Worm (Caenorhabditis elegans) whole organism, late embryonic: Measurements from ENCODE around the gene mcm-10.

Experiments used
- C08G9.2 ChIP-seq: sonication (generic microtip); optimal IDR thresholded peaks from 2 replicates; lab custom pipeline; 2016; ENCODE audit warnings: mild to moderate bottlenecking, missing genetic modification characterization, moderate library complexity, missing compliant biosample characterization
- C38D4.7 ChIP-seq: fragments of 200-800 bp; sonication (Bioruptor generic); optimal IDR thresholded peaks from 2 replicates; lab custom pipeline; 2018; ENCODE audit warnings: mild to moderate bottlenecking, missing genetic modification characterization, moderate library complexity, missing compliant biosample characterization
- K02D7.2 ChIP-seq: sonication (generic microtip); optimal IDR thresholded peaks from 2 replicates; lab custom pipeline; 2017; ENCODE audit warnings: mild to moderate bottlenecking, missing genetic modification characterization, missing compliant biosample characterization
- K09A11.1 ChIP-seq: sonication (generic microtip); optimal IDR thresholded peaks from 2 replicates; lab custom pipeline; 2017; ENCODE audit warnings: antibody characterized with exemption, mild to moderate bottlenecking, missing genetic modification characterization, missing compliant biosample characterization; ENCODE audit not compliant: insufficient read depth
- T23F11.4 ChIP-seq: fragments of 200-800 bp; sonication (Bioruptor generic); optimal IDR thresholded peaks from 2 replicates; lab custom pipeline; 2018; ENCODE audit warnings: mild to moderate bottlenecking, missing genetic modification characterization, missing compliant biosample characterization
- Y22D7AL.16 ChIP-seq: sonication (generic microtip); optimal IDR thresholded peaks from 2 replicates; lab custom pipeline; 2016; ENCODE audit warnings: missing genetic modification characterization, missing compliant biosample characterization
- ahr-1 ChIP-seq: sonication (generic microtip); optimal IDR thresholded peaks from 2 replicates; lab custom pipeline; 2016; ENCODE audit warnings: missing genetic modification characterization, missing compliant biosample characterization
- ama-1 ChIP-seq: fragments of 150-350 bp; optimal IDR thresholded peaks from 2 replicates; lab custom pipeline; 2014
- ceh-14 ChIP-seq: sonication (generic microtip); optimal IDR thresholded peaks from 2 replicates; lab custom pipeline; 2016; ENCODE audit warnings: missing genotype, missing genetic modification characterization, missing compliant biosample characterization
- ceh-18 ChIP-seq: sonication (generic microtip); optimal IDR thresholded peaks from 2 replicates; lab custom pipeline; 2016; ENCODE audit warnings: missing genetic modification characterization, missing compliant biosample characterization
- ceh-2 ChIP-seq: sonication (generic microtip); optimal IDR thresholded peaks from 2 replicates; lab custom pipeline; 2016; ENCODE audit warnings: missing genotype, missing genetic modification characterization, missing compliant biosample characterization
- ceh-24 ChIP-seq: sonication (generic microtip); optimal IDR thresholded peaks from 2 replicates; lab custom pipeline; 2016; ENCODE audit warnings: mild to moderate bottlenecking, missing genetic modification characterization, missing compliant biosample characterization
- ceh-30 ChIP-seq: fragments of 150-350 bp; optimal IDR thresholded peaks from 2 replicates; lab custom pipeline; 2014; ENCODE audit warnings: missing biosample characterization, missing genetic modification characterization
- ceh-31 ChIP-seq: sonication (generic microtip); optimal IDR thresholded peaks from 2 replicates; lab custom pipeline; 2016; ENCODE audit warnings: missing genetic modification characterization, missing compliant biosample characterization
- ceh-34 ChIP-seq: sonication (generic microtip); optimal IDR thresholded peaks from 2 replicates; lab custom pipeline; 2016; ENCODE audit warnings: mild to moderate bottlenecking, missing genetic modification characterization, missing compliant biosample characterization
- ceh-6 ChIP-seq: fragments of 200-800 bp; sonication (Bioruptor generic); optimal IDR thresholded peaks from 2 replicates; lab custom pipeline; 2018; ENCODE audit warnings: mild to moderate bottlenecking, missing genetic modification characterization, missing compliant biosample characterization
- che-1 ChIP-seq: sonication (generic microtip); optimal IDR thresholded peaks from 2 replicates; lab custom pipeline; 2016; ENCODE audit warnings: mild to moderate bottlenecking, missing genetic modification characterization, missing compliant biosample characterization
- dmd-4 ChIP-seq: sonication (generic microtip); optimal IDR thresholded peaks from 2 replicates; lab custom pipeline; 2016; ENCODE audit warnings: borderline replicate concordance, missing genetic modification characterization, missing compliant biosample characterization
- dve-1 ChIP-seq: sonication (generic microtip); optimal IDR thresholded peaks from 2 replicates; lab custom pipeline; 2017; ENCODE audit warnings: antibody characterized with exemption, mild to moderate bottlenecking, missing genetic modification characterization, missing compliant biosample characterization
- elt-2 ChIP-seq: sonication (generic microtip); optimal IDR thresholded peaks from 2 replicates; lab custom pipeline; 2016; ENCODE audit warnings: missing genetic modification reagents, missing genetic modification characterization, missing compliant biosample characterization
- elt-4 ChIP-seq: sonication (generic microtip); optimal IDR thresholded peaks from 2 replicates; lab custom pipeline; 2016; ENCODE audit warnings: missing genetic modification characterization, missing compliant biosample characterization
- ets-4 ChIP-seq: sonication (generic microtip); optimal IDR thresholded peaks from 2 replicates; lab custom pipeline; 2016; ENCODE audit warnings: missing genetic modification characterization, missing compliant biosample characterization
- eyg-1 ChIP-seq: sonication (generic microtip); optimal IDR thresholded peaks from 2 replicates; lab custom pipeline; 2016; ENCODE audit warnings: missing genotype, missing genetic modification characterization, missing compliant biosample characterization
- fax-1 ChIP-seq: sonication (generic microtip); optimal IDR thresholded peaks from 2 replicates; lab custom pipeline; 2016; ENCODE audit warnings: missing genotype, missing genetic modification characterization, missing compliant biosample characterization
- fkh-10 ChIP-seq: fragments of 150-350 bp; optimal IDR thresholded peaks from 2 replicates; lab custom pipeline; 2014; ENCODE audit warnings: missing biosample characterization, missing genetic modification reagents, missing genetic modification characterization
- fkh-6 ChIP-seq: sonication (generic microtip); optimal IDR thresholded peaks from 2 replicates; lab custom pipeline; 2016; ENCODE audit warnings: missing genetic modification characterization, missing compliant biosample characterization
- gmeb-2 ChIP-seq: sonication (generic microtip); optimal IDR thresholded peaks from 2 replicates; lab custom pipeline; 2016; ENCODE audit warnings: missing genetic modification characterization, inconsistent platforms, missing compliant biosample characterization
- hlh-13 ChIP-seq: fragments of 200-800 bp; sonication (Bioruptor generic); optimal IDR thresholded peaks from 2 replicates; lab custom pipeline; 2018; ENCODE audit warnings: mild to moderate bottlenecking, missing genetic modification characterization, missing compliant biosample characterization
- hlh-15 ChIP-seq: sonication (generic microtip); optimal IDR thresholded peaks from 2 replicates; lab custom pipeline; 2016; ENCODE audit warnings: missing genetic modification characterization, missing compliant biosample characterization
- hlh-6 ChIP-seq: sonication (generic microtip); optimal IDR thresholded peaks from 2 replicates; lab custom pipeline; 2016; ENCODE audit warnings: missing genotype, missing genetic modification characterization, missing compliant biosample characterization
- hlh-8 ChIP-seq: sonication (generic microtip); optimal IDR thresholded peaks from 2 replicates; lab custom pipeline; 2016; ENCODE audit warnings: missing genotype, missing genetic modification characterization, missing compliant biosample characterization
- lim-6 ChIP-seq: sonication (generic microtip); optimal IDR thresholded peaks from 2 replicates; lab custom pipeline; 2016; ENCODE audit warnings: missing genetic modification characterization, missing compliant biosample characterization
- lin-11 ChIP-seq: fragments of 200-800 bp; sonication (Bioruptor generic); optimal IDR thresholded peaks from 2 replicates; lab custom pipeline; 2018; ENCODE audit warnings: mild to moderate bottlenecking, missing genetic modification characterization, missing compliant biosample characterization
- madf-2 ChIP-seq: sonication (generic microtip); optimal IDR thresholded peaks from 2 replicates; lab custom pipeline; 2017; ENCODE audit warnings: missing genetic modification characterization, missing compliant biosample characterization
- nhr-11 ChIP-seq: fragments of 150-350 bp; optimal IDR thresholded peaks from 2 replicates; lab custom pipeline; 2014; ENCODE audit warnings: missing biosample characterization, missing genetic modification characterization
- nhr-232 ChIP-seq: sonication (generic microtip); optimal IDR thresholded peaks from 2 replicates; lab custom pipeline; 2016; ENCODE audit warnings: missing genetic modification characterization, missing compliant biosample characterization
- npax-4 ChIP-seq: sonication (generic microtip); optimal IDR thresholded peaks from 2 replicates; lab custom pipeline; 2016; ENCODE audit warnings: missing genetic modification characterization, missing compliant biosample characterization
- pat-9 ChIP-seq: fragments of 200-800 bp; sonication (Bioruptor generic); optimal IDR thresholded peaks from 2 replicates; lab custom pipeline; 2018; ENCODE audit warnings: mild to moderate bottlenecking, missing genetic modification characterization, moderate library complexity, missing compliant biosample characterization
- pax-1 ChIP-seq: fragments of 150-350 bp; optimal IDR thresholded peaks from 2 replicates; lab custom pipeline; 2014; ENCODE audit warnings: missing biosample characterization, missing genetic modification characterization
- pha-2 ChIP-seq: sonication (generic microtip); optimal IDR thresholded peaks from 2 replicates; lab custom pipeline; 2017; ENCODE audit warnings: mild to moderate bottlenecking, missing genetic modification characterization, missing compliant biosample characterization
- pha-4 ChIP-seq: fragments of 150-350 bp; optimal IDR thresholded peaks from 2 replicates; lab custom pipeline; 2018; ENCODE audit warnings: missing biosample characterization, missing genetic modification reagents, missing genetic modification characterization
- pros-1 ChIP-seq: fragments of 150-350 bp; optimal IDR thresholded peaks from 2 replicates; lab custom pipeline; 2014; ENCODE audit warnings: missing biosample characterization, missing genetic modification reagents, missing genetic modification characterization
- ref-2 ChIP-seq: sonication (generic microtip); optimal IDR thresholded peaks from 2 replicates; lab custom pipeline; 2016; ENCODE audit warnings: missing genetic modification characterization, missing compliant biosample characterization
- rnt-1 ChIP-seq: sonication (generic microtip); optimal IDR thresholded peaks from 2 replicates; lab custom pipeline; 2016; ENCODE audit warnings: missing genetic modification characterization, missing compliant biosample characterization
- sdc-2 ChIP-seq: sonication (generic microtip); optimal IDR thresholded peaks from 2 replicates; lab custom pipeline; 2016; ENCODE audit warnings: missing genotype, missing genetic modification characterization, missing compliant biosample characterization
- sox-2 ChIP-seq: fragments of 200-800 bp; sonication (Bioruptor generic); IDR thresholded peaks from 2 replicates; pipeline ENCODE4 v1.3.6; 2022; ENCODE audit warnings: missing genetic modification reagents, missing genetic modification characterization, missing compliant biosample characterization
- tbx-2 ChIP-seq: sonication (generic microtip); optimal IDR thresholded peaks from 2 replicates; lab custom pipeline; 2016; ENCODE audit warnings: missing genetic modification characterization, missing compliant biosample characterization
- ttx-3 ChIP-seq: sonication (generic microtip); optimal IDR thresholded peaks from 2 replicates; lab custom pipeline; 2016; ENCODE audit warnings: missing genetic modification reagents, missing genetic modification characterization, missing compliant biosample characterization
- unc-3 ChIP-seq, 2 experiments: fragments of 200-800 bp in 1 of 2; sonication (Bioruptor generic) in 1 of 2; sonication (generic microtip) in 1 of 2; conservative IDR thresholded peaks in 1 of 2; optimal IDR thresholded peaks in 1 of 2; 2 replicates each; pipeline versions ENCODE4 v1.3.6 to Lab custom; 2016 to 2022; ENCODE audit warnings: missing compliant biosample characterization in 2 of 2, missing genetic modification characterization in 2 of 2, missing genetic modification reagents in 1 of 2
- unc-42 ChIP-seq: sonication (generic microtip); optimal IDR thresholded peaks from 2 replicates; lab custom pipeline; 2016; ENCODE audit warnings: missing genotype, missing genetic modification characterization, missing compliant biosample characterization
- unc-55 ChIP-seq: sonication (generic microtip); optimal IDR thresholded peaks from 2 replicates; lab custom pipeline; 2017; ENCODE audit warnings: missing biosample characterization, missing genetic modification reagents, missing genetic modification characterization
- unc-86 ChIP-seq: sonication (generic microtip); optimal IDR thresholded peaks from 2 replicates; lab custom pipeline; 2016; ENCODE audit warnings: missing genetic modification characterization, missing compliant biosample characterization
- ztf-16 ChIP-seq: sonication (generic microtip); optimal IDR thresholded peaks from 2 replicates; lab custom pipeline; 2017; ENCODE audit warnings: missing genetic modification characterization, missing compliant biosample characterization

The mcm-10 gene

DNA sequence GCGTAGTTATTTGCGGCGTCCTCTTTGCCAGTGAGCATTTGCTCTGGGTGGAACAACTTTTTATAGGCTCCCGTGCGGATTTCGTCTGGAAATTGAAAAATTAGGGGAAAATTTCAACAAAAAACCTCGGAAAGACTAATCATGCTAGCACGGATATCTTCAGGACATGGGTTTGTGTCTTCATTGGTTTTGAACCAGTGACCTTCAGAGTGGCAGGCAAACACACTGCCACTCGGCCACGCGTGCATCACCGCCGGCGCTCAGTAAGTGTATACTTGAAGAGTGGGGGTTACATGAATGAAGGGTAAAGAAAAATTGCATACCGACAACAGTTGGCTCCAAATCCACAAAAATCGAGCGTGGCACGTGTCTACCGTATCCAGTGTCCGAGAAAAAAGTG, 53.9 kb downstream of the mcm-10 start:
- TF ChIP-seq hlh-13 (GFP tag; lab: Kevin White, UChicago) (peak; percentile 84), C08G9.2 (tag; lab: Kevin White, UChicago) (peak; percentile 78), pha-4 (tag; lab: Kevin White, UChicago) (no peak), K09A11.1 (tag; lab: Kevin White, UChicago) (peak; percentile 65), unc-86 (peak; percentile 80), fkh-10 (GFP tag; lab: Kevin White, UChicago) (peak; percentile 83), nhr-11 (no peak), ceh-24 (tag; lab: Kevin White, UChicago) (peak; percentile 61), lim-6 (tag; lab: Kevin White, UChicago) (peak; percentile 56), ref-2 (peak; percentile 83), C38D4.7 (GFP tag; lab: Kevin White, UChicago) (peak; percentile 88), pat-9 (tag; lab: Kevin White, UChicago) (peak; percentile 91), tbx-2 (tag; lab: Kevin White, UChicago) (peak; percentile 84), hlh-6 (tag; lab: Kevin White, UChicago) (peak; percentile 95), elt-4 (tag; lab: Kevin White, UChicago) (peak; percentile 51), gmeb-2 (tag; lab: Kevin White, UChicago) (peak; percentile 90), ceh-31 (tag; lab: Kevin White, UChicago) (peak; percentile 67), eyg-1 (peak; percentile 87), ceh-14 (tag; lab: Kevin White, UChicago) (peak; percentile 80), nhr-232 (tag; lab: Kevin White, UChicago) (peak; percentile 88), unc-55 (GFP tag; lab: Kevin White, UChicago) (no peak), dmd-4 (tag; lab: Kevin White, UChicago) (peak; percentile 74), dve-1 (tag; lab: Kevin White, UChicago) (peak; percentile 89), ets-4 (tag; lab: Kevin White, UChicago) (peak; percentile 35), madf-2 (peak; percentile 89), ztf-16 (tag; lab: Kevin White, UChicago) (peak; percentile 82), Y22D7AL.16 (tag; lab: Kevin White, UChicago) (peak; percentile 91), ceh-2 (peak; percentile 71), hlh-8 (tag; lab: Kevin White, UChicago) (peak; percentile 43), pax-1 (tag; lab: Kevin White, UChicago) (no peak), unc-3 (GFP tag; conservative IDR thresholded peaks at IDR 0.05; lab: Robert Waterston, UW) (peak; percentile 79), unc-3 (tag; optimal IDR thresholded peaks at IDR 0.05; lab: Kevin White, UChicago) (peak; percentile 68), ama-1 (no peak), pha-2 (tag; lab: Kevin White, UChicago) (peak; percentile 87), ceh-18 (tag; lab: Kevin White, UChicago) (peak; percentile 79), T23F11.4 (GFP tag; lab: Kevin White, UChicago) (peak; percentile 64), ceh-30 (tag; lab: Kevin White, UChicago) (no peak), npax-4 (tag; lab: Kevin White, UChicago) (peak; percentile 72), elt-2 (tag; lab: Kevin White, UChicago) (peak; percentile 90), K02D7.2 (tag; lab: Kevin White, UChicago) (peak; percentile 78), fkh-6 (tag; lab: Kevin White, UChicago) (peak; percentile 88), sox-2 (GFP tag; lab: Robert Waterston, UW) (peak; percentile 76), fax-1 (tag; lab: Kevin White, UChicago) (peak; percentile 77), rnt-1 (peak; percentile 69), che-1 (tag; lab: Kevin White, UChicago) (peak; percentile 89), lin-11 (peak; percentile 82), unc-42 (tag; lab: Kevin White, UChicago) (peak; percentile 62), hlh-15 (tag; lab: Kevin White, UChicago) (peak; percentile 78), ttx-3 (tag; lab: Kevin White, UChicago) (peak; percentile 84), ceh-34 (tag; lab: Kevin White, UChicago) (peak; percentile 81), ahr-1 (tag; lab: Kevin White, UChicago) (peak; percentile 71), pros-1 (tag; lab: Kevin White, UChicago) (no peak), sdc-2 (tag; lab: Kevin White, UChicago) (peak; percentile 83), ceh-6 (GFP tag; lab: Kevin White, UChicago) (peak; percentile 93)
